Fruit fly (Drosophila melanogaster): ENCODE results near the gene Acer.
A peak's percentile ranks its signal among the peaks of the same experiment; 100 is the strongest.

The Acer gene

DNA sequence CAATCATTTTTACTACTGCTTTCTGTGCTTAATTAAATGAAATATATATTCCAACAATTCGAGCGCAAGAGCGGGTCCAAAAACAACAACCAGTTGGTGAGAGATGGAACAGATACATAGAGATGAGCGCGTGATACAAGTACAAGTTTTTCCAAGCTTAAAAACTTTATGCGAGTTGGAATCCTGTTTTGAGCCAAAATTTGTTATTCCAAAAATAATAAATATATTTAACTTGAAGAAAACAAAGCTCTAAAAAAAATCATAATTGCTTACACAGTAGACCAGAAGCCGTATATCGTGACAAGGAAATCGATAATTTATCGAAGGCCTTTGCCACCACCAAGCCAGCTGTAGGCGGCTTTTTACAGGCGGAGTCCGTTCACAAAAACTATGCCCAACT is 7.0 kb upstream of the Acer start, which contains the start of the genes CG13097 and PIG-U (continued):
- TF ChIP-seq sqz (GFP tag; optimal IDR thresholded peaks at IDR 0.05): no peak
- TF ChIP-seq corto (GFP tag; optimal IDR thresholded peaks at IDR 0.05): peak; percentile 85
- peak; percentile 85 for TF ChIP-seq zfh2 (GFP tag; optimal IDR thresholded peaks at IDR 0.05)
- TF ChIP-seq gsb-n (tag; optimal IDR thresholded peaks at IDR 0.05): no peak
- TF ChIP-seq dmrt11E (tag; optimal IDR thresholded peaks at IDR 0.05): peak; percentile 74
- TF ChIP-seq CG15601 (tag; optimal IDR thresholded peaks at IDR 0.05): peak; percentile 71
- peak; percentile 78 for TF ChIP-seq CG4328 (GFP tag; optimal IDR thresholded peaks at IDR 0.05)
- TF ChIP-seq CG2678 (tag; optimal IDR thresholded peaks at IDR 0.05): no peak
- peak; percentile 39 for TF ChIP-seq da (GFP tag; optimal IDR thresholded peaks at IDR 0.05)
- TF ChIP-seq crp (GFP tag; optimal IDR thresholded peaks at IDR 0.05): peak; percentile 22 to 88
- TF ChIP-seq Atf6 (GFP tag; IDR thresholded peaks at IDR 0.05): peak; percentile 85
- peak; percentile 78 for TF ChIP-seq zen (tag; optimal IDR thresholded peaks at IDR 0.05)
- TF ChIP-seq bab2 (GFP tag; optimal IDR thresholded peaks at IDR 0.05): peak; percentile 84
- no peak for TF ChIP-seq pros (GFP tag; optimal IDR thresholded peaks at IDR 0.05)
- TF ChIP-seq CG7987 (GFP tag; optimal IDR thresholded peaks at IDR 0.05): peak; percentile 54
- peak; percentile 66 for TF ChIP-seq scrt (GFP tag; optimal IDR thresholded peaks at IDR 0.05)
- TF ChIP-seq nau (GFP tag; optimal IDR thresholded peaks at IDR 0.05): no peak
- TF ChIP-seq sr (GFP tag; IDR thresholded peaks at IDR 0.05): no peak
- no peak for TF ChIP-seq Elba2 (GFP tag; optimal IDR thresholded peaks at IDR 0.05)
- peak; percentile 80 for TF ChIP-seq CG17361 (GFP tag; IDR thresholded peaks at IDR 0.05)
- TF ChIP-seq pzg (GFP tag; optimal IDR thresholded peaks at IDR 0.05): peak; percentile 64
- peak; percentile 85 for TF ChIP-seq Gug (GFP tag; IDR thresholded peaks at IDR 0.05)
- peak; percentile 28; the same call in 1 of the 2 replicates for TF ChIP-seq CG11085 (GFP tag; IDR thresholded peaks at IDR 0.05)
- TF ChIP-seq Hr51 (GFP tag; optimal IDR thresholded peaks at IDR 0.05): peak; percentile 66 to 76
- peak; percentile 86 for TF ChIP-seq gro (GFP tag; optimal IDR thresholded peaks at IDR 0.05)
- TF ChIP-seq stc (GFP tag; IDR thresholded peaks at IDR 0.05): peak; percentile 55
- peak; percentile 75 for TF ChIP-seq CG8944 (GFP tag; optimal IDR thresholded peaks at IDR 0.05)
- peak; percentile 81 for TF ChIP-seq CG13624 (GFP tag; optimal IDR thresholded peaks at IDR 0.05)
- TF ChIP-seq Sry-δ (GFP tag; optimal IDR thresholded peaks at IDR 0.05): peak; percentile 97
- peak; percentile 69; the same call in 2 of the 3 replicates for TF ChIP-seq CG11695 (GFP tag; IDR thresholded peaks at IDR 0.05)
- TF ChIP-seq CG11247 (GFP tag; IDR thresholded peaks at IDR 0.05): peak; percentile 77
- TF ChIP-seq Ets65A (GFP tag): peak; percentile 95
- TF ChIP-seq GATAe (GFP tag; conservative IDR thresholded peaks at IDR 0.05): no peak
- no peak for TF ChIP-seq dan (GFP tag; IDR thresholded peaks at IDR 0.05)
- peak; percentile 84 for TF ChIP-seq CoRest (tag; optimal IDR thresholded peaks at IDR 0.05)
- peak; percentile 92 for TF ChIP-seq CG3995 (GFP tag; optimal IDR thresholded peaks at IDR 0.05)
- peak; percentile 69 for TF ChIP-seq Bdp1 (GFP tag; optimal IDR thresholded peaks at IDR 0.05)
- no peak for TF ChIP-seq abd-A (tag; optimal IDR thresholded peaks at IDR 0.05)
- TF ChIP-seq Dp (GFP tag; optimal IDR thresholded peaks at IDR 0.05): peak; percentile 59
- TF ChIP-seq pan (optimal IDR thresholded peaks at IDR 0.05): no peak
- TF ChIP-seq pan (GFP tag; optimal IDR thresholded peaks at IDR 0.05 in 1 of 2, IDR thresholded peaks at IDR 0.05 in 1 of 2): peak in 1 of 2 experiments; percentile 84
- TF ChIP-seq run (tag; optimal IDR thresholded peaks at IDR 0.05): peak; percentile 24
- peak; percentile 79 for TF ChIP-seq Opbp (GFP tag; IDR thresholded peaks at IDR 0.05; ENCODE audit: partially characterized antibody)
- peak; percentile 34 for TF ChIP-seq CG10431 (GFP tag; optimal IDR thresholded peaks at IDR 0.05)
- peak; percentile 67; the same call in 1 of the 2 replicates for TF ChIP-seq klu (GFP tag; IDR thresholded peaks at IDR 0.05)
- TF ChIP-seq Blimp-1 (GFP tag; optimal IDR thresholded peaks at IDR 0.05): no peak
- peak; percentile 53; the same call in 1 of the 2 replicates for TF ChIP-seq CG31224 (GFP tag; IDR thresholded peaks at IDR 0.05)
- TF ChIP-seq lab (GFP tag; optimal IDR thresholded peaks at IDR 0.05): no peak
- no peak for TF ChIP-seq aop (GFP tag; IDR thresholded peaks at IDR 0.05)
- TF ChIP-seq CG7745 (tag; optimal IDR thresholded peaks at IDR 0.05): no peak
